Worm (Caenorhabditis elegans): ENCODE measurements around the gene cnc-4.

cnc-4 gene

DNA sequence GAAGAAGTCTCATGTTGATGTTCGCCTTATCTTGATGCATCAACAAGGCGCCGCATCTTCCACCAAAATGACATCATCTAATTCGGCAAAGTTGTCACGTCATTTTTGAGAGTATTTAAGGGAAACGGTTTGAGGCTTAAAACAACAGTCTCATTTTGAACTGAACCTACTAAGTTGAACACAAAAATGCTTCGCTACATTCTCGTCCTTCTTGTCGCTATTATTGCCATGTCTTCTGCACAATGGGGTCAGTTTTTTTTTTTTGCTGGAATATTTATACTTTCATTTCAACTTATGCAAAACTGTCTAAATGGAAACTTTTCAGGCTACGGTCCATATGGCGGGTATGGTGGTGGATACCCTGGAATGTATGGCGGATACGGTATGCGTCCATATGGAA is at the start of gene cnc-4:
Gene cnc-4 (plus strand): TSS at position 117 of the 400 bp plus-strand sequence.
- TF ChIP-seq W03F9.2 (tag; optimal IDR thresholded peaks at IDR 0.05) (no peak), dao-5 (tag; optimal IDR thresholded peaks at IDR 0.05) (no peak), him-1 (tag; optimal IDR thresholded peaks at IDR 0.05) (no peak)

DNA sequence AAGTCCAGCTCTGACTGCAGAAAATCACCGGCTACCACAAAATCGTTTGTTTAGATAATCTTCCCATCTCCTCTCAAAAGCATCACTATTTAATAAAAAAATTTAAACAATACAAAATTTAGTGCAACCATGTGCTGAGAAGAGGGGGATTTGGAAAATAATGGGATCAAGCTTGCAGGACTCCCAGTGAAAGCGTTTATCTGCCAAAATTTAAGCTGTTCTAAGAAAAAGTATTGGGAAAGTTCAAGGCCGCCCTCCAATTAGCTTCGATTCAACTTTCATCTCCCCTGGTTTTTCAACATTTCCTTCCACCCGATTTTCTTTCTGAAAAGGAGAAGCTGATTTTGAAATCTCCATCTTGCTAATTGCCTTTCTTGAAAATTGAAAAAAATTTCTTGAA is 38.9 kb upstream of the cnc-4 start:
- TF ChIP-seq dao-5 (tag; optimal IDR thresholded peaks at IDR 0.05): no peak
- TF ChIP-seq W03F9.2 (tag; optimal IDR thresholded peaks at IDR 0.05): no peak
- TF ChIP-seq him-1 (tag; optimal IDR thresholded peaks at IDR 0.05): no peak

DNA sequence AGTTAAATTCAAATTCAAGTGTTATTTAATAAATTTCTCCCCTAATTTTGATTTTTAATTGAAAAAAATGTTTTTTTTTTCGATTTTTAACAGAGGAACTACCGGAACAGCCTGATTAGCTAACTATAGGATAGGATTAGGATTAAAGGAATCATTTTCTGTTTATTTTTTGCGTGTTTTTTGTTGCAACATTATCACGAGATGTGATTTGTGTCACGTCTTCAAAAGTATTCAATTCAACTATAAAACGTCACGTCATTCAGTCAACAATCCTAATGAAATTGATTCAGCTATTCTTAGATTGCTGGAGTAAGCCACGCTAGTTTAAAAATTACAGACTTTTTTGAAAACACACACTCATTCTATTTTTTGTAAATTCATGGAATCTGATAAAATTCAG is 36.3 kb upstream of the cnc-4 start:
- TF ChIP-seq dao-5 (tag; optimal IDR thresholded peaks at IDR 0.05): no peak
- TF ChIP-seq him-1 (tag; optimal IDR thresholded peaks at IDR 0.05): no peak
- no peak for TF ChIP-seq W03F9.2 (tag; optimal IDR thresholded peaks at IDR 0.05)

DNA sequence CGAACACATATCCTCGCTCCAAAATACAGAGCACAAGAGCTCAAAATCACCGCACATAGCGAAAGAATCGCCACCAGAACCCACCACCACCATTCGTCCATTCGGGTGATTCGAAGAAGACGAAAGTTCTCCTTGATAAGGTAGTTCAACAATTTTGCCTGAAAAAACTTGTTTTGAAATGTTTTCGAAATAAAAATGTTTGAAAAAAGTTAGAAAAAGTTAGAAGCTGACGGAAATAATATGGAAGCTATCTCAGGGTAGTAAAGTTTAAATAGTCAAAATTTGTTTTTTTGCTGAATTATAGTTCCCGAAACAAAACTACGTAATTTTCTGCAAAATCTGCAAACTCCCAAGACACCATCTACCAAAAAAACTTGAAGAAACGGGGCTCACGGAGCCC is 35.5 kb upstream of the cnc-4 start, which contains the start of gene snt-5:
Gene snt-5 (minus strand): TSS at position 101 of the 400 bp plus-strand sequence.
- no peak for TF ChIP-seq him-1 (tag; optimal IDR thresholded peaks at IDR 0.05)
- TF ChIP-seq dao-5 (tag; optimal IDR thresholded peaks at IDR 0.05): no peak
- TF ChIP-seq W03F9.2 (tag; optimal IDR thresholded peaks at IDR 0.05): no peak

DNA sequence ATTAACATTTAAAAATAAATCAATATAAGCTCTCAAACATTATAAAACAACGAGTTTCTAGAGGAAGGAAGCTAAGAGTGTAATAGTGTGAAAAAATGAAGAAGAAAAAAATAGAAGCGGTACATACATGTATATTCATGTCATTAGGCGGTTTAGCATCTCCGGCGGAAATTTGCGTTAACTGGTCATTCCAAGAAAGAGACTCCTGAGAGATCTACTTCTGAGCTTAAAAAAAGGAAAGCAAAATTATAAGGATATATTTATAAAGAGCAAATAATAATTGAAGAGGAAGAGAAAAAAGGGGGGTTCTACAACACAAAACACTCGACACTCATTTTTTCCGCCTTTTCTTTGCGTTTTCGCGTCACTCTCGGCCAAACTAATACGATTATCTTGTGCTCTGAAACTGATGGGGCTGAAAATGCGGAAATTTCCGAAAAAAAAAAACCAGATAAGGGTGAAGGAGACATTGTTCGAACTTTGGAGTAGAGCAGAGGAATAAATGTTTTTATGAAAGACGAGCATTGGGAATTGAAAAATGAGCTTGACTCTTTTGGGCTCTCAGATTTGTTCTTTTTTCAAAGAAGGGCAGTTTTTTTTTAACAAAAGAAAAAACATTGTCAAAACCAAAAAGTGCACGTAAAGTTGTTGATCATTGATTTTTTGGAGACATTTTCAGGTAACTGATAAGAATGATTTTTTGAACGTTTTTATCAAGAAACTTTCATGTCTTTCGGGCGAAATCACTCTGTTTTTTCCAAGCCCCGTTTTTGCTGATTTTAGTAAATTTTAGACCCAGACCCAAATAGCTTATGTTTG is 32.2 kb upstream of the cnc-4 start:
- TF ChIP-seq him-1 (tag; optimal IDR thresholded peaks at IDR 0.05) (no peak), dao-5 (tag; optimal IDR thresholded peaks at IDR 0.05) (no peak), W03F9.2 (tag; optimal IDR thresholded peaks at IDR 0.05) (no peak)

DNA sequence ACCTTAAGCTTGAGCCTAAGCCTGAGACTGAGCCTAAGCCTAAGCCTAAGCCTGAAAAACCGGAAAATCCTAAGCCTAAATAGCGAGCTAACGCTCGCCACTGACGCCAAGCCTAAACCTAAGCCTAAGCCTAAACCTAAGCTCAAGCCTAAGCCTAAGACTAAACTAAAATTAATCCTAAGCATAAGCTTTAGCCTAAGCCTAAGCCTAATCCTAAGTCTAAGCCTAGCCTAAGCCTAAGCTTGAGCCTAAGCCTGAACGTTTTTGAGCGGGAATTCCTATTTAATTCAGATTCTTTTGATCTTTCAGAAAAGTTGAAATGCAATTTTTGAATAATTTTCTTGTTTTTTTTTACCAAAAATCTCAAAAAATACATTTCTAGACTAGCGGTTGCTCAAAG is 30.8 kb upstream of the cnc-4 start:
- TF ChIP-seq W03F9.2 (tag; optimal IDR thresholded peaks at IDR 0.05) (no peak), dao-5 (tag; optimal IDR thresholded peaks at IDR 0.05) (no peak), him-1 (tag; optimal IDR thresholded peaks at IDR 0.05) (no peak)

DNA sequence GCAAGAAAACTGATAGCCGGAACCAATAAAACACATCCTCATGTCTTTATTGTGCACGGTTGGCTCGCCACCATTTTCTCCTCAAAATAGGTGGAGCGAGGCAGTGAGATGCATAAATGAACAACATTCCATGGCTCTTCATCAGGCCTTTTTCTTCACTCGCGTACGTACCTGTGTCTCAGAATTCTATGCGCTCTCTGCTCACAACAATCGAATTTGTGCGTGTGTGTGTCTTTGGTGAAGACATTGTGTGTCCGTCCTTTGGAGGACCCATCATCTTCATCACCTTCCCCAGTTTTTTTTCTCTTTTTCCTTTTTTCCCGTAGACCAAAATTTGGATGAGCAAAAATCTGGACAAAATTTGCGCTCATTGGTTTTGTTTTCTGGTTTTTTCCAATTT is 24.7 kb upstream of the cnc-4 start:
- TF ChIP-seq dao-5 (tag; optimal IDR thresholded peaks at IDR 0.05): no peak
- TF ChIP-seq him-1 (tag; optimal IDR thresholded peaks at IDR 0.05): no peak
- TF ChIP-seq W03F9.2 (tag; optimal IDR thresholded peaks at IDR 0.05): no peak

DNA sequence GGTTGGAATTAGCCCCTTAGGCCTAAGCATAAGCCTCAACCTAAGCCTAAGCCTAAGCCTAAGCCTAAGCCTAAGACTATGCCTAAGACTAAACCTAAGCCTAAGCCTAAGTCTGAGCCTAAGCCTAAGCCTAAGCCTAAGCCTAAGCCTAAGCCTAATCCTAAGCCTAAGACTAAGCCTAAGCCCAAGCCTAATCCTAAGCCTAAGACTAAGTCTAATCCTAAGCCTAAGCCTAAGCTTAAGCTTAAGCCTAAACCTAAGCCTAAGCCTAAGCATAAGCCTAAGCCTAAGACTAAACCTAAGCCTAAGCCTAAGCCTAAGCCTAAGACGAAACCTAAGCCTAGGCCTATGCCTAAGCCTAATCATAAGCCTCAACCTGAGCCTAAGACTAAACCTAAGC is 23.7 kb upstream of the cnc-4 start:
- no peak for TF ChIP-seq W03F9.2 (tag; optimal IDR thresholded peaks at IDR 0.05)
- no peak for TF ChIP-seq dao-5 (tag; optimal IDR thresholded peaks at IDR 0.05)
- no peak for TF ChIP-seq him-1 (tag; optimal IDR thresholded peaks at IDR 0.05)

DNA sequence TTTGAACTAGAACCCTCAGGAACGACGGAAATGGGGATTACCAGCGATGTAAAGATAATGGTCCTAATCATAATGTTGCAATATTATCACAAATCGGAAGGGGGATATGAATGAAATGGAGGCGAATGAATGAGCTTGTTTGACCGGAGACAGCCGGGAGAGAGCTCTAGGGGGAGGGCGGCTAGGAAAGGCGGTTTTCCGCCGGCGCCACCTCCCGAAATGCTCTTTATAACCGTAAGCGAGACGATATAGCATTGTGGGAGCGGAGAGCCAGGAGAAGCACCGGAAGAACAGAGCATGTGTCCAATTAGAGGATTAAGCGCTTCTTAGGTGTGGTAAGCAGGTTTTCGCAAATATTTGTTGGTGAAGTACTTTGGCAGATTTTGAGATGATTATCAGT is 21.4 kb upstream of the cnc-4 start, which contains the start of gene R12A1.3:
Gene R12A1.3 (minus strand): TSS at position 200 of the 400 bp plus-strand sequence.
- TF ChIP-seq him-1 (tag; optimal IDR thresholded peaks at IDR 0.05) (no peak), W03F9.2 (tag; optimal IDR thresholded peaks at IDR 0.05) (no peak), dao-5 (tag; optimal IDR thresholded peaks at IDR 0.05) (no peak)

DNA sequence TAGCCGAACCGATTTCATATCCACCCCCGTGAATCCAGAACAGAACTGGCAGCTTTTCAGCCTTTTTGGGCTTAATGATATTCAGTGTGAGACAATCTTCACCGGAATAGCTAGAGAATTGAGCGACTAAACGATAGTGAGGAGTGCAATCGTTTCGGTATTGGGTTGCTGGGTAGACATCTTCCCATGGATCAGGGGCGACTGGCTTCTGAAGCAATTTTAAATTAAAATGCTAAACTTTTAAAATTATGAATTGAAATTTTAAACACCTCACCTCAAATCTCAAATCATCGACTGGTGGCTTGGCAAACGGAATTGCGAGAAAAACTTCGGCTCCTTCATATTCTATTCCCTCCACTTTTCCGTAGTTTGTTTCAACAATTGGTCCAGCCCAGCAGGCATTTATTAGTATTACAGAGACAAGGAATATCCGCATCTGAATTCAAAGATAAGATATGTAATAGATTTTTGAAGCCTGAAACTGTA is 15.2 kb upstream of the cnc-4 start, which contains the start of gene ges-1:
Gene ges-1 (minus strand): TSS at position 436 of the 486 bp plus-strand sequence.
- no peak for TF ChIP-seq dao-5 (tag; optimal IDR thresholded peaks at IDR 0.05)
- TF ChIP-seq him-1 (tag; optimal IDR thresholded peaks at IDR 0.05): no peak

DNA sequence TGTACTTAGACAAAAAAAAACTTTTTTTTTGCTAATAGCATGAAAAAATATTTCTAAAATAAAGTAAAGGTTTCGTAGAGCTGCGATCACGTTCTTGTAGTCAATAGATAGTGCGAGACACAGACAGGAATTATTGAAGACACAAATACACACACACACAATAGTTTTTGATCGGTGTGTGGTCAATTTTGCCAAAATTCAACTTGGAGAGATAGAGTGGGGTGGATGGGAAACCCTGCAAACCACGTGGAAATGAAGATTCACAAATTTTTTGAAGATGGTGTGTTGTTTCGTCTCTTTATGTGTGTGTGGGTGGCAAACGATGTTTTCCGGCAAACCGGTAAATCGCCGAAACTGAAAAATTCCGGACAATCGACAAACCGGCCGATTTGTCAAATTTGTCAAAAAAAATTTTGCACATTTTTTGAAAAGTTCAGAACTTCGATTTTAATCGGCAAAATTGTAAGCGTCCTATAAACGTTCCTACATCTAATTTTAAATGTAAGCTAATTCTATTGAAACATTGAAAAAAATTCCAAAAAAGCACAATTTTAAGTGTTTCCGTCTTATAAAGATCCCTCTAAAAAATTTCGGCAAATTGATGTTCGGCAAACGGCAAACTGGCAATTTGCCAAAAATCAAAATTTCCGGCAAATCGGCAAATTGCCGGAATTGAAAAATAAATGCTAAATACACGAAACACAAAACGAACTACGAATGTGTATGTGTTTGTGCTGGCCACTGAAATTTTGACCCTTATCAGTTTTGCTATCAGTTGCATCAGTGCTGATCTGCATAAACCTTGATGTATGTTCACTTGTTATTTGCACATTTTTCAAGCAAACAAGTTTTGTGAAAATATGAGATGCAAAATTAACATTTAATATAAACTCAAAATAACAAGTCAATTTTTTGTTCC is 14.2 kb upstream of the cnc-4 start:
- TF ChIP-seq him-1 (tag; optimal IDR thresholded peaks at IDR 0.05): no peak
- no peak for TF ChIP-seq dao-5 (tag; optimal IDR thresholded peaks at IDR 0.05)
- TF ChIP-seq W03F9.2 (tag; optimal IDR thresholded peaks at IDR 0.05): no peak

DNA sequence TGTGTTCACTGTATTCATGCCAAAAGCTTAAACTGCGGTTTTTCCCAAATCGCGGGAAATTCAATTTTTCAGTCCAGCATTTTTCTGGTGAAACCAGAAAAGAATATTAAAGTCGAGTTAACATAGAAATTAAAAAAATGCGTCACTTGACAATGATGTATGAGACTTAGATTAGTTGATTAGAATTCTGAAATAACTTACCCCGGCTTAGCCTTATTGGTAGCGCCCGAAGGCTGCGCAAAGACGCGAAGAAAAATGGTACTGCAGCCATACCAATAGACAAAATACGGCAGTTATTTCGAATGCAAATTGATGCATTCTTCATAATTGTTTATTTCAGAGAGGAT is 13.6 kb upstream of the cnc-4 start:
- TF ChIP-seq him-1 (tag; optimal IDR thresholded peaks at IDR 0.05): no peak
- TF ChIP-seq dao-5 (tag; optimal IDR thresholded peaks at IDR 0.05): no peak
- no peak for TF ChIP-seq W03F9.2 (tag; optimal IDR thresholded peaks at IDR 0.05)

DNA sequence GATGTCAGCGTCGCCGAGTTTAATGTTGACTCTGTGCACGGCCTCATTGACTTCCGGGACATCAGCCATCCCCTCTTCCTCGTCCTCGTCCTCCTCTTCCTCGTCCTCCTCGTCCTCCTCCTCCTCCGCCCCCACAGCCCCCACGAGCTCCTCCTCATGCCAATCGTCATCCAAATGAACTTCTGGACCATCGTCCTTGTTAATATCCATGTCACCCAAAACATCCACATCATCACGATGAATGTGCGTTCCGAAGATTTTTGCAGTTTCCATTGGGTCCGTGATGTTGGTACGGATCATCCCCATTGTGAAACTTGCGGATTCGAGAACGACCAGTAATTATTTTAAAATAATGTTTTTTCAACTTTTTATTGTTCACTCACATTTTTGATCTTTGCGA is 12.6 kb upstream of the cnc-4 start:
- TF ChIP-seq dao-5 (tag; optimal IDR thresholded peaks at IDR 0.05): no peak
- no peak for TF ChIP-seq him-1 (tag; optimal IDR thresholded peaks at IDR 0.05)
- no peak for TF ChIP-seq W03F9.2 (tag; optimal IDR thresholded peaks at IDR 0.05)

DNA sequence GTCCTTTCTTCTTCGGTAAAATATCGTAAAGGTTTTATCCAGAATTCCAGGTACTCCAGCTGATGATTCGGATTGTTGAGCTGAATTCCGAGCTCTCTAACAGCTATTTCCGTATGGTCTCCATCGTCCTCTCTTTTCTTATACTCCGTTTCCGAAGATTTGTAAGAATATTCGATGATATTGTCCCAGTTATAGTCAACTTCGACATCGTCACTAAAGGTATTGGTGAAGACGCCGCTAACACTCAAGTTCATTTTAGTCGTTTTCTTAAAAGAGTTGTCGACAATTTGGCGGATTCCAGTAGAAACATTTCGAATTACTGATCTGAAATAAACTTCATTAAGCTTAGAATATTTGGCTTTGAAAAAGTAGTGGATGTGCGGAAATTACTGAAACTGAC is 11.9 kb upstream of the cnc-4 start:
- TF ChIP-seq dao-5 (tag; optimal IDR thresholded peaks at IDR 0.05): no peak
- TF ChIP-seq him-1 (tag; optimal IDR thresholded peaks at IDR 0.05): no peak
- no peak for TF ChIP-seq W03F9.2 (tag; optimal IDR thresholded peaks at IDR 0.05)

All from whole organism, L4/young adult.